Worm (Caenorhabditis elegans) whole organism, midembryonic: ENCODE measurements around the gene mdf-1.

Source experiments
- T22C8.4 ChIP-seq: fragments of 200-800 bp; sonication (Bioruptor generic); IDR thresholded peaks from 2 replicates; pipeline ENCODE4 v1.3.6; 2022; ENCODE audit warnings: missing genetic modification characterization, missing compliant biosample characterization
- cog-1 ChIP-seq: sonication (generic microtip); optimal IDR thresholded peaks from 2 replicates; lab custom pipeline; 2016; ENCODE audit warnings: missing genetic modification characterization, missing compliant biosample characterization
- flt-1 ChIP-seq: fragments of 200-800 bp; sonication (Bioruptor generic); IDR thresholded peaks from 2 replicates; pipeline ENCODE4 v1.3.6; 2022; ENCODE audit warnings: missing genetic modification characterization, missing compliant biosample characterization
- klf-2 ChIP-seq: fragments of 200-800 bp; sonication (Bioruptor generic); conservative IDR thresholded peaks from 2 replicates; pipeline ENCODE4 v1.3.6; 2022; ENCODE audit warnings: missing genetic modification reagents, missing genetic modification characterization, missing compliant biosample characterization
- med-1 ChIP-seq: sonication (generic microtip); optimal IDR thresholded peaks from 2 replicates; lab custom pipeline; 2017; ENCODE audit warnings: missing genetic modification characterization, mild to moderate bottlenecking, missing compliant biosample characterization, antibody characterized with exemption, missing genetic modification reagents; ENCODE audit not compliant: insufficient read depth
- ref-1 ChIP-seq: fragments of 200-800 bp; sonication (Bioruptor generic); conservative IDR thresholded peaks from 2 replicates; pipeline ENCODE4 v1.3.6; 2022; ENCODE audit warnings: missing genetic modification reagents, missing genetic modification characterization, missing compliant biosample characterization
- tab-1 ChIP-seq: fragments of 200-800 bp; sonication (Bioruptor generic); IDR thresholded peaks from 2 replicates; pipeline ENCODE4 v1.3.6; 2022; ENCODE audit warnings: missing genetic modification characterization, missing compliant biosample characterization
- ztf-23 ChIP-seq: fragments of 200-800 bp; sonication (Bioruptor generic); IDR thresholded peaks from 2 replicates; pipeline ENCODE4 v1.3.6; 2022; ENCODE audit warnings: missing genetic modification reagents, missing genetic modification characterization, missing compliant biosample characterization
- ztf-29 ChIP-seq: fragments of 200-800 bp; sonication (Bioruptor generic); IDR thresholded peaks from 2 replicates; pipeline ENCODE4 v1.3.6; 2022; ENCODE audit warnings: missing genetic modification reagents, missing genetic modification characterization, missing compliant biosample characterization

DNA sequence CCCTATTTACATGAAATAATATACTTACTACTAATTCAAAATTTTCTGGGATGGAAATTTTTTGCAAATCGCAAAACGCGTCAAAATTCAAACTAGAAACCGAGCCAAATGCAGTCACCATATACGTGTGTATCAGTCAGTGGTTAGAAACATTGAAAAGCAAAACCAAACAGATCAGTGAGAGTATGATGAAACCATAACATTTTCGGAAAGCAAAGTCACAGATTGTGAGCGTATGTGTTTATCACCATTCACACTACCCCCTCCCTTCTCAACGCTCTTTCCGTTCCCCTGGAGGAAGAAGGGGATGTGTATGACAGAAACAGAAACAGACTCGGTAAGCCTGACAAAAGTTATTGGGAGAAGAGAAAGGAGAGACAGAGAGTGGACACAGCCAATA lies 27.6 kb upstream of the mdf-1 start:
- TF ChIP-seq ztf-29 (GFP tag; lab: Robert Waterston, UW) (no peak), flt-1 (GFP tag; lab: Robert Waterston, UW) (no peak), klf-2 (GFP tag; lab: Robert Waterston, UW) (no peak), cog-1 (tag; lab: Kevin White, UChicago) (no peak), ztf-23 (GFP tag; lab: Robert Waterston, UW) (no peak), T22C8.4 (no peak), tab-1 (no peak), ref-1 (GFP tag; lab: Robert Waterston, UW) (no peak), med-1 (GFP tag; lab: Kevin White, UChicago) (no peak)
